Worm (Caenorhabditis elegans): Measurements from ENCODE around the gene sftb-1.

sftb-1 gene

DNA sequence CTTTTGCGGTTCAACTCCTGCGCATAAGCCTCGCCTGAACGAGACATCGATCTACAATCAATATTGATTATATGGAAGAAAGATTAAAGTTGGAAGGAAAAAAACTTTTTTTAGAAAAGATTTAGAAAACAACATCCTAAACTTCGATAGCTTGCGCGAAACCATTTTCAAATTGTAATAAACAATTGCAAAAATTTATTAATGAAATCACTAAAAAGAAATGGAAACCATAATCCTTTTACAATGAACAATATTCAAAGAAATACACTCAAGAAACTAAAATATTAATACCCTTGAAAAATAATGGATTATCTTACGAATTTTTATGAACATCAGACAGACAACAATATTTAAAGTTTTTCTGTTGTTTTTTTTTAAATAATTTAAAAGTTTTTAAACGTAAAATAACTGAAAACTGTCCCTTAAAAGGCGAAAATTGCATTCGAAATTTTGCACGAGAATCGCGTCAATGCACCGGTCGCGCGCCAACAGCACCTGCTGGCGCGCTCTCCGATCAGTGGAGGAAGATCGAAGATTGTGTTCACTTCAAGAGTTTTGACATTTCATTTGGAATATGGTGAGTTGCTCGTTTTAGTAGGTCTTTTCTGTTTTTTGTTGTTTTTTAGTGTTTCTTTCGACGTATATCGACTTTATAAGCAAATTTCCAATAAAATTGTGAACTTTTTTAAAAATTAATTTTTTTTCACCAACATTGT is at the start of gene sftb-1, which contains the start of gene R10E4.1:
sftb-1 (minus strand) TSS at position 51 of the 716 bp plus-strand sequence.
R10E4.1 (plus strand) TSS at position 524 of the 716 bp plus-strand sequence.
- TF ChIP-seq eyg-1 (tag; optimal IDR thresholded peaks at IDR 0.05) (no peak), sdc-2 (tag; optimal IDR thresholded peaks at IDR 0.05) (no peak), ceh-31 (tag; optimal IDR thresholded peaks at IDR 0.05) (peak; percentile 4), T23F11.4 (GFP tag; optimal IDR thresholded peaks at IDR 0.05) (no peak), npax-4 (tag; optimal IDR thresholded peaks at IDR 0.05) (no peak), ceh-14 (tag; optimal IDR thresholded peaks at IDR 0.05) (peak; percentile 37), nfya-1 (tag; optimal IDR thresholded peaks at IDR 0.05) (peak; percentile 55), fax-1 (tag; optimal IDR thresholded peaks at IDR 0.05) (no peak), pax-1 (tag; optimal IDR thresholded peaks at IDR 0.05) (no peak), elt-2 (tag; optimal IDR thresholded peaks at IDR 0.05) (peak; percentile 4), unc-3 (GFP tag; conservative IDR thresholded peaks at IDR 0.05) (no peak), unc-3 (tag; optimal IDR thresholded peaks at IDR 0.05) (no peak), pha-2 (tag; optimal IDR thresholded peaks at IDR 0.05) (no peak), tbx-2 (tag; optimal IDR thresholded peaks at IDR 0.05) (peak; percentile 31), lin-11 (tag; optimal IDR thresholded peaks at IDR 0.05) (no peak), sox-2 (GFP tag; IDR thresholded peaks at IDR 0.05) (no peak), unc-86 (tag; optimal IDR thresholded peaks at IDR 0.05) (no peak), fkh-10 (GFP tag; optimal IDR thresholded peaks at IDR 0.05) (no peak), Y22D7AL.16 (tag; optimal IDR thresholded peaks at IDR 0.05) (no peak), F13H6.1 (tag; optimal IDR thresholded peaks at IDR 0.05) (no peak), mec-3 (tag; optimal IDR thresholded peaks at IDR 0.05; ENCODE audit: borderline replicate concordance) (no peak), ceh-30 (tag; optimal IDR thresholded peaks at IDR 0.05) (no peak)

DNA sequence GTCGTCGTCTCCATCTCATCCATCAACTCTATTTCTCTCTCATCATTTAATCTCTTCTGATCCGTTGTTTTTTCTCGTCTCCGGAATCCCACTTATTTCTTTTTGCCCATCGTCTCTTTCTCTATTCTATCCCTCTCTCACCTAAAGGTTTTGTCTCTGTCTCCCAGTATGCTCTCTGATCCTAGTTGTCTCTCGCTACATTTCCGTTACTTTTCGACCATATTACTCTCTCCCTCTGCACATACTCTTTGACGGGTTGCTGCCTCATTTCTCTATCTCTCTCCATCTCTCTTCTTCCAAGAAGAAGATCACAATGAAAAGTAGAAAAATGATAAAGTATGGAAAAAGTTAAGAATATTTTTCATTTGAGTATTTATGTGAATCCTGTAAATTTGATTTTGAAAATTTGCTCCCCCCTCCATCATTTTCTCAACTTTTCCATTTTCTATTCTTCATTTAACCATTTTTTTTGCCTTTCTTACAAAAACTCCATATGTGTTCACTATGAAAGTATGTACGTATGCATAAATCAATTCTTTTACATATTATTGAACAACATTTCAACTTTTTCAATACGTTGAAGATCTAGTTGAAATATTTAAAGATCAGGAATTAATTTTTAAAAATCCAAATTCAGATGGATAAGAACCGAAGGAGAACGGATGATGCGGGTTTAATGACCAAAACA is 48.1 kb upstream of the sftb-1 start, which contains the start of gene tag-131:
tag-131 (plus strand) TSS at position 638 of the 688 bp plus-strand sequence.
- TF ChIP-seq pros-1 (tag; optimal IDR thresholded peaks at IDR 0.05), result no peak
- TF ChIP-seq unc-42 (tag; optimal IDR thresholded peaks at IDR 0.05), result no peak
- TF ChIP-seq ceh-45 (GFP tag; IDR thresholded peaks at IDR 0.05), result no peak
- TF ChIP-seq tbx-7 (tag; optimal IDR thresholded peaks at IDR 0.05), result no peak
- no peak for TF ChIP-seq hlh-13 (GFP tag; optimal IDR thresholded peaks at IDR 0.05)
- no peak for TF ChIP-seq K02D7.2 (tag; optimal IDR thresholded peaks at IDR 0.05)
- no peak for TF ChIP-seq ceh-2 (tag; optimal IDR thresholded peaks at IDR 0.05)
- TF ChIP-seq ceh-18 (tag; optimal IDR thresholded peaks at IDR 0.05), result peak; percentile 36
- no peak for TF ChIP-seq sdc-2 (tag; optimal IDR thresholded peaks at IDR 0.05)
- TF ChIP-seq unc-55 (GFP tag; optimal IDR thresholded peaks at IDR 0.05), result peak; percentile 81
- TF ChIP-seq fkh-10 (GFP tag; optimal IDR thresholded peaks at IDR 0.05), result no peak
- TF ChIP-seq ztf-16 (tag; optimal IDR thresholded peaks at IDR 0.05), result no peak
- TF ChIP-seq C08G9.2 (tag; optimal IDR thresholded peaks at IDR 0.05), result no peak
- no peak for TF ChIP-seq F13H6.1 (tag; optimal IDR thresholded peaks at IDR 0.05)
- TF ChIP-seq lim-6 (tag; optimal IDR thresholded peaks at IDR 0.05), result no peak
- TF ChIP-seq ahr-1 (tag; optimal IDR thresholded peaks at IDR 0.05), result no peak
- TF ChIP-seq ceh-30 (tag; optimal IDR thresholded peaks at IDR 0.05), result no peak
- TF ChIP-seq tbx-2 (tag; optimal IDR thresholded peaks at IDR 0.05), result peak; percentile 31
- peak; percentile 63 for TF ChIP-seq nfya-1 (tag; optimal IDR thresholded peaks at IDR 0.05)
- TF ChIP-seq hlh-8 (tag; optimal IDR thresholded peaks at IDR 0.05), result no peak
- TF ChIP-seq madf-2 (tag; optimal IDR thresholded peaks at IDR 0.05), result no peak
- no peak for TF ChIP-seq pha-2 (tag; optimal IDR thresholded peaks at IDR 0.05)
- TF ChIP-seq ceh-24 (tag; optimal IDR thresholded peaks at IDR 0.05), result no peak

DNA sequence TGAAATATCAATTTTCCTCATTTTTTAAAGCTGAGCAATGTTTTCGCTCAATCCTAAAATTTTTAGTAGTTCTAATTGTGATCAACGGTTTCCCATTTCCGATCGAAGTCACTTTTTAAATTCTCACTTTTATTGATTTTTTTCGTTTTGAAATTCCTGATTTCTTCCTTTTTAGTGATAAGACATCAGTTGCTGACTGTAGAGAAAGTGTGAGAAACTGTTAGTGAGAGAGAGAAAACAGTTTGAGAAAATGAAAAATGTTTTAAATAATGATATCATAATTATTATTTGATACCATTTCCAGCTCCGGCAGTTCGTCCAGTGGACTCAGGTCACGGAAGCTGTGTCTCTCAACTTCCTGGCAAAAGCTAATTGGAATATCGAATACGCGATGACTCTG is 45.4 kb upstream of the sftb-1 start:
- TF ChIP-seq unc-86 (tag; optimal IDR thresholded peaks at IDR 0.05), result no peak
- TF ChIP-seq nfya-1 (tag; optimal IDR thresholded peaks at IDR 0.05), result no peak
- TF ChIP-seq mec-3 (tag; optimal IDR thresholded peaks at IDR 0.05; ENCODE audit: borderline replicate concordance), result no peak
- no peak for TF ChIP-seq npax-4 (tag; optimal IDR thresholded peaks at IDR 0.05)
- no peak for TF ChIP-seq syd-9 (tag; optimal IDR thresholded peaks at IDR 0.05)
- TF ChIP-seq pat-9 (tag; optimal IDR thresholded peaks at IDR 0.05), result no peak
- TF ChIP-seq lin-11 (tag; optimal IDR thresholded peaks at IDR 0.05), result no peak
- no peak for TF ChIP-seq ceh-9 (tag; optimal IDR thresholded peaks at IDR 0.05)
- TF ChIP-seq hlh-15 (tag; optimal IDR thresholded peaks at IDR 0.05), result no peak
- no peak for TF ChIP-seq ceh-24 (tag; optimal IDR thresholded peaks at IDR 0.05)
- no peak for TF ChIP-seq pax-1 (tag; optimal IDR thresholded peaks at IDR 0.05)
- TF ChIP-seq dmd-4 (tag; optimal IDR thresholded peaks at IDR 0.05; ENCODE audit: borderline replicate concordance), result no peak
- no peak for TF ChIP-seq elt-4 (tag; optimal IDR thresholded peaks at IDR 0.05)
- TF ChIP-seq pha-4 (tag; optimal IDR thresholded peaks at IDR 0.05), result no peak
